Fruit fly (Drosophila melanogaster): Measurements from ENCODE around the gene CG31869.
A peak's percentile ranks its signal among the peaks of the same experiment; 100 is the strongest.

Gene CG31869

dm6 chr2L:10770568-10770967 is 30.3 kb downstream of the CG31869 start, which contains the start of gene CG17127:
TSS of gene CG17127 (plus strand) at chr2L:10770868.
- TF ChIP-seq Usf (GFP tag; optimal IDR thresholded peaks at IDR 0.05): no peak
- no peak for TF ChIP-seq CG17385 (GFP tag; optimal IDR thresholded peaks at IDR 0.05)
- no peak for TF ChIP-seq CG8281 (tag; optimal IDR thresholded peaks at IDR 0.05)
- no peak for TF ChIP-seq CG31365 (tag; optimal IDR thresholded peaks at IDR 0.05)
- TF ChIP-seq CG34422 (GFP tag; IDR thresholded peaks at IDR 0.05): no peak
- no peak for TF ChIP-seq Spps (tag; optimal IDR thresholded peaks at IDR 0.05)
- no peak for TF ChIP-seq gro (GFP tag; optimal IDR thresholded peaks at IDR 0.05)
- TF ChIP-seq CG18476 (GFP tag; optimal IDR thresholded peaks at IDR 0.05): no peak
- TF ChIP-seq bowl (GFP tag; IDR thresholded peaks at IDR 0.05): no peak
- no peak for TF ChIP-seq Hmx (GFP tag; optimal IDR thresholded peaks at IDR 0.05)
- TF ChIP-seq Rx (GFP tag; IDR thresholded peaks at IDR 0.05): no peak
- TF ChIP-seq CG10209 (GFP tag; optimal IDR thresholded peaks at IDR 0.05): no peak
- no peak for TF ChIP-seq CG2120 (GFP tag; optimal IDR thresholded peaks at IDR 0.05)
- no peak for TF ChIP-seq fd64A (GFP tag; optimal IDR thresholded peaks at IDR 0.05)
- TF ChIP-seq pb (GFP tag; optimal IDR thresholded peaks at IDR 0.05): no peak

DNA sequence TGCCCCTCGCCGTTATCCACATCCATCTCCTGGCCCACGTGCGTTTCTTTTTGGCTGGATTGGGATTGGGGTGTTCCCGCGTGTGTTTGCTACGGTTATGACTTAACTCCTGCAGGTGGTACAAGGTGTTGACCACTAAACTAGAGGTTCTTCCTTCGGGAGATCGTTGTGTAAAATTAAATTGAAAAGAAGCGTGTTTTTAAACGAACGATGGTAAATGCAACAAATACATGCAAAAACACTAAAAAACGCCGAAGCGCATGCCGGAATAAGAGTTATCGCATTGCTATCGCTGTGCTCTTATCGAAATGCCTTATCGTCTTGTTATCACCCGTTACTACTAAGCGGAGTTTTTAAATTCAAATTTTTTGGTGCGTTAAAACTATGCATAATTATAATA is 31.2 kb downstream of the CG31869 start, which contains the start of gene CG6724:
Gene CG6724, minus strand, starts transcription at position 245 of the 400 bp plus-strand sequence.
- no peak for TF ChIP-seq Six4 (GFP tag; optimal IDR thresholded peaks at IDR 0.05)
- peak; percentile 61 for TF ChIP-seq unc-4 (GFP tag; IDR thresholded peaks at IDR 0.05; ENCODE audit: partially characterized antibody)
- no peak for TF ChIP-seq CG9876 (GFP tag; optimal IDR thresholded peaks at IDR 0.05)
- peak; percentile 65 for TF ChIP-seq CG17186 (GFP tag; optimal IDR thresholded peaks at IDR 0.05)
- no peak for TF ChIP-seq CG4424 (GFP tag; optimal IDR thresholded peaks at IDR 0.05)
- no peak for TF ChIP-seq Sry-β (GFP tag; optimal IDR thresholded peaks at IDR 0.05)
- no peak for TF ChIP-seq CG17802 (tag; optimal IDR thresholded peaks at IDR 0.05)
- TF ChIP-seq esg (GFP tag; conservative IDR thresholded peaks at IDR 0.05): no peak
- TF ChIP-seq psq (GFP tag; optimal IDR thresholded peaks at IDR 0.05): no peak
- TF ChIP-seq CG11247 (GFP tag; IDR thresholded peaks at IDR 0.05): no peak
- no peak for TF ChIP-seq CG1792 (GFP tag; optimal IDR thresholded peaks at IDR 0.05)
- TF ChIP-seq CG8924 (tag; optimal IDR thresholded peaks at IDR 0.05): no peak
- peak; percentile 69 for TF ChIP-seq CG4617 (GFP tag; optimal IDR thresholded peaks at IDR 0.05; ENCODE audit: borderline replicate concordance)
- TF ChIP-seq sim (GFP tag; IDR thresholded peaks at IDR 0.05): no peak
- TF ChIP-seq CG4360 (GFP tag; IDR thresholded peaks at IDR 0.05): no peak
- TF ChIP-seq Bteb2 (GFP tag; optimal IDR thresholded peaks at IDR 0.05): no peak
- TF ChIP-seq Ets97D (GFP tag; optimal IDR thresholded peaks at IDR 0.05): peak; percentile 55
- TF ChIP-seq CG34224 (GFP tag; IDR thresholded peaks at IDR 0.05; ENCODE audit: partially characterized antibody): peak; percentile 40; the same call in 1 of the 3 replicates
- TF ChIP-seq gsb-n (tag; optimal IDR thresholded peaks at IDR 0.05): no peak
- TF ChIP-seq chif (GFP tag; optimal IDR thresholded peaks at IDR 0.05): no peak
- no peak for TF ChIP-seq CG13424 (tag; optimal IDR thresholded peaks at IDR 0.05)
- TF ChIP-seq Rx (GFP tag; IDR thresholded peaks at IDR 0.05): no peak
- no peak for TF ChIP-seq Dip3 (GFP tag; optimal IDR thresholded peaks at IDR 0.05)
- TF ChIP-seq Sin3A (optimal IDR thresholded peaks at IDR 0.05): peak; percentile 46
- no peak for TF ChIP-seq al (GFP tag; IDR thresholded peaks at IDR 0.05)
- TF ChIP-seq Spps (tag; optimal IDR thresholded peaks at IDR 0.05): no peak
- TF ChIP-seq ato (GFP tag; IDR thresholded peaks at IDR 0.05; ENCODE audit: partially characterized antibody): peak; percentile 71
- no peak for TF ChIP-seq ewg (GFP tag; optimal IDR thresholded peaks at IDR 0.05)
- peak; percentile 84 for TF ChIP-seq gfzf (GFP tag; optimal IDR thresholded peaks at IDR 0.05)
- no peak for TF ChIP-seq wor (GFP tag; IDR thresholded peaks at IDR 0.05)
- no peak for TF ChIP-seq sens (GFP tag)
- peak; percentile 73; the same call in 1 of the 2 replicates for TF ChIP-seq nerfin-2 (GFP tag; IDR thresholded peaks at IDR 0.05; ENCODE audit: partially characterized antibody)
- no peak for TF ChIP-seq dysf (GFP tag; IDR thresholded peaks at IDR 0.05)
- TF ChIP-seq CG12659 (GFP tag; optimal IDR thresholded peaks at IDR 0.05): peak; percentile 11
- peak; percentile 55; the same call in 2 of the 3 replicates for TF ChIP-seq knrl (GFP tag; IDR thresholded peaks at IDR 0.05; ENCODE audit: partially characterized antibody)
- TF ChIP-seq CG2678 (tag; optimal IDR thresholded peaks at IDR 0.05): no peak
- no peak for TF ChIP-seq kni (GFP tag; optimal IDR thresholded peaks at IDR 0.05)
- no peak for TF ChIP-seq vvl (GFP tag; IDR thresholded peaks at IDR 0.05)
